Fruit fly (Drosophila melanogaster) whole organism, prepupa: ENCODE measurements around the gene CG43773.

Source experiments
- Blimp-1 ChIP-seq: fragments of 200-800 bp; sonication (Bioruptor generic); optimal IDR thresholded peaks from 3 replicates; lab custom pipeline; 2017; ENCODE audit warnings: missing biosample characterization, missing genetic modification characterization, mild to moderate bottlenecking, moderate library complexity, missing genetic modification reagents
- CG11762 ChIP-seq: fragments of 200-800 bp; sonication (Bioruptor generic); optimal IDR thresholded peaks from 3 replicates; lab custom pipeline; 2016; ENCODE audit warnings: missing biosample characterization, missing genetic modification characterization; ENCODE audit not compliant: insufficient read depth
- CG31627 ChIP-seq: fragments of 200-800 bp; sonication (Bioruptor generic); optimal IDR thresholded peaks from 3 replicates; lab custom pipeline; 2016; ENCODE audit warnings: missing biosample characterization, missing genetic modification characterization
- cyc ChIP-seq: fragments of 200-800 bp; sonication (Bioruptor generic); optimal IDR thresholded peaks from 3 replicates; lab custom pipeline; 2016; ENCODE audit warnings: missing biosample characterization, missing genetic modification characterization
- esn ChIP-seq: fragments of 200-800 bp; sonication (Bioruptor generic); optimal IDR thresholded peaks from 2 replicates; lab custom pipeline; 2016; ENCODE audit warnings: missing biosample characterization, mild to moderate bottlenecking, missing genetic modification characterization, moderate library complexity
- ss ChIP-seq, 2 experiments: fragments of 200-800 bp; sonication (Bioruptor generic); optimal IDR thresholded peaks; 2 replicates in 1 of 2; 3 replicates in 1 of 2; lab custom pipeline; 2017 to 2018; ENCODE audit warnings: mild to moderate bottlenecking in 2 of 2, missing biosample characterization in 2 of 2, missing genetic modification characterization in 2 of 2, moderate library complexity in 1 of 2

- TF ChIP-seq cyc (GFP tag; lab: Kevin White, UChicago) (no peak), CG31627 (GFP tag; lab: Kevin White, UChicago) (no peak), Blimp-1 (GFP tag; lab: Kevin White, UChicago) (no peak), ss (GFP tag; optimal IDR thresholded peaks at IDR 0.05; lab: Kevin White, UChicago) (no peak), CG11762 (GFP tag; lab: Kevin White, UChicago) (no peak), esn (GFP tag; lab: Kevin White, UChicago) (no peak)
Observed at dm6 chr2L:4008353-4008752, 863 bp downstream of the CG43773 start, which contains the start of gene CG43774.
